Worm (Caenorhabditis elegans): Measurements from ENCODE around the gene Y54G9A.7.

The Y54G9A.7 gene

ce11 chrII:13717393-13718367 lies 7.9 kb downstream of the Y54G9A.7 start:
- TF ChIP-seq unc-30 (tag; optimal IDR thresholded peaks at IDR 0.05) (no peak), mdl-1 (tag; optimal IDR thresholded peaks at IDR 0.05) (no peak), lin-35 (GFP tag; optimal IDR thresholded peaks at IDR 0.05) (no peak), nhr-11 (tag; optimal IDR thresholded peaks at IDR 0.05) (no peak), zip-4 (GFP tag; optimal IDR thresholded peaks at IDR 0.05) (no peak), unc-130 (tag; optimal IDR thresholded peaks at IDR 0.05) (no peak), ztf-4 (tag; optimal IDR thresholded peaks at IDR 0.05) (no peak), nhr-28 (tag; optimal IDR thresholded peaks at IDR 0.05) (no peak), blmp-1 (tag; optimal IDR thresholded peaks at IDR 0.05) (no peak), nhr-19 (GFP tag; conservative IDR thresholded peaks at IDR 0.05) (no peak), lin-14 (GFP tag; optimal IDR thresholded peaks at IDR 0.05) (no peak)

- TF ChIP-seq tlp-1 (tag; optimal IDR thresholded peaks at IDR 0.05) (no peak), elt-2 (tag; optimal IDR thresholded peaks at IDR 0.05) (peak; percentile 56)
Measured at ce11 chrII:13715733-13716132, 9.9 kb downstream of the Y54G9A.7 start, which contains the start of gene zipt-2.3. Gene zipt-2.3 (minus strand): TSS chrII:13715879.

- no peak for TF ChIP-seq ceh-88 (GFP tag; IDR thresholded peaks at IDR 0.05)
- TF ChIP-seq mep-1 (tag; optimal IDR thresholded peaks at IDR 0.05), result no peak
- no peak for TF ChIP-seq lin-15B (tag; optimal IDR thresholded peaks at IDR 0.05)
- no peak for TF ChIP-seq grh-1 (GFP tag; IDR thresholded peaks at IDR 0.05)
- TF ChIP-seq Y116A8C.19 (tag; optimal IDR thresholded peaks at IDR 0.05; ENCODE audit: borderline replicate concordance), result no peak
Measured at ce11 chrII:13715333-13715732, 10.3 kb downstream of the Y54G9A.7 start.

- TF ChIP-seq unc-98 (GFP tag; IDR thresholded peaks at IDR 0.05) (no peak), nhr-77 (tag; optimal IDR thresholded peaks at IDR 0.05) (no peak), mef-2 (tag; optimal IDR thresholded peaks at IDR 0.05) (no peak), blmp-1 (tag; optimal IDR thresholded peaks at IDR 0.05) (no peak), ceh-63 (GFP tag; optimal IDR thresholded peaks at IDR 0.05) (no peak), ceh-88 (GFP tag; IDR thresholded peaks at IDR 0.05) (no peak), nhr-20 (tag; optimal IDR thresholded peaks at IDR 0.05) (no peak), unc-130 (tag; optimal IDR thresholded peaks at IDR 0.05) (no peak)
Measured at ce11 chrII:13713239-13713638, 12.4 kb downstream of the Y54G9A.7 start.

ce11 chrII:13711493-13712055 lies 14.0 kb downstream of the Y54G9A.7 start:
- TF ChIP-seq C04F5.9 (tag; optimal IDR thresholded peaks at IDR 0.05) (no peak), elt-2 (tag; optimal IDR thresholded peaks at IDR 0.05) (peak; percentile 38)

- TF ChIP-seq lin-39 (tag; optimal IDR thresholded peaks at IDR 0.05) (no peak), zip-4 (GFP tag; optimal IDR thresholded peaks at IDR 0.05) (no peak), ama-1 (optimal IDR thresholded peaks at IDR 0.05) (no peak), unc-130 (tag; optimal IDR thresholded peaks at IDR 0.05) (no peak), swsn-7 (tag; optimal IDR thresholded peaks at IDR 0.05) (no peak), fkh-8 (tag; optimal IDR thresholded peaks at IDR 0.05) (peak; percentile 68), dsc-1 (tag; optimal IDR thresholded peaks at IDR 0.05) (peak; percentile 86), nhr-76 (tag; optimal IDR thresholded peaks at IDR 0.05) (no peak), vab-15 (tag; optimal IDR thresholded peaks at IDR 0.05) (no peak), mef-2 (tag; optimal IDR thresholded peaks at IDR 0.05) (no peak), zag-1 (tag; optimal IDR thresholded peaks at IDR 0.05) (no peak), C04F5.9 (tag; optimal IDR thresholded peaks at IDR 0.05) (no peak), hpl-2 (GFP tag; optimal IDR thresholded peaks at IDR 0.05) (no peak), ets-5 (GFP tag; IDR thresholded peaks at IDR 0.05) (no peak), pax-3 (tag; optimal IDR thresholded peaks at IDR 0.05) (peak; percentile 68), irx-1 (tag; optimal IDR thresholded peaks at IDR 0.05) (no peak), nhr-19 (GFP tag; conservative IDR thresholded peaks at IDR 0.05) (no peak), C16A3.4 (tag; optimal IDR thresholded peaks at IDR 0.05) (no peak), nhr-47 (tag; optimal IDR thresholded peaks at IDR 0.05) (peak; percentile 19), sox-4 (tag; optimal IDR thresholded peaks at IDR 0.05) (no peak), unc-98 (GFP tag; IDR thresholded peaks at IDR 0.05) (no peak), nhr-11 (tag; optimal IDR thresholded peaks at IDR 0.05) (no peak), efl-3 (GFP tag; optimal IDR thresholded peaks at IDR 0.05) (no peak), isw-1 (GFP tag; IDR thresholded peaks at IDR 0.05) (no peak)
Measured at ce11 chrII:13697691-13698090, 27.9 kb downstream of the Y54G9A.7 start.

Data from whole organism, L1 larva.